Worm (Caenorhabditis elegans) whole organism, young adult: ENCODE measurements around the gene Y5F2A.4.

Experiments used
- B0019.2 ChIP-seq: fragments of 200-800 bp; sonication (Bioruptor generic); conservative IDR thresholded peaks from 2 replicates; pipeline ENCODE4 v1.3.6; 2022; ENCODE audit warnings: missing genetic modification reagents, missing genetic modification characterization, missing compliant biosample characterization
- K11D2.4 ChIP-seq: fragments of 200-800 bp; sonication (Bioruptor generic); IDR thresholded peaks from 2 replicates; pipeline ENCODE4 v1.3.6; 2022; ENCODE audit warnings: missing genetic modification reagents, missing genetic modification characterization, missing compliant biosample characterization
- T07F8.4 ChIP-seq: sonication (generic microtip); optimal IDR thresholded peaks from 2 replicates; lab custom pipeline; 2016; ENCODE audit warnings: mild to moderate bottlenecking, missing genetic modification characterization, moderate library complexity, missing compliant biosample characterization
- Y53G8AR.9 ChIP-seq: fragments of 200-800 bp; sonication (Bioruptor generic); conservative IDR thresholded peaks from 2 replicates; pipeline ENCODE4 v1.3.6; 2022; ENCODE audit warnings: missing genetic modification reagents, missing genetic modification characterization, missing compliant biosample characterization
- Y56A3A.18 ChIP-seq: fragments of 200-800 bp; sonication (Bioruptor generic); IDR thresholded peaks from 2 replicates; pipeline ENCODE4 v1.3.6; 2022; ENCODE audit warnings: missing genetic modification reagents, missing genetic modification characterization, missing compliant biosample characterization
- ama-1 ChIP-seq, 3 experiments: fragments of 150-350 bp in 1 of 3; sonication (generic microtip) in 2 of 3; optimal IDR thresholded peaks; 2 replicates each; lab custom pipeline; 2014 to 2018; ENCODE audit warnings: missing biosample characterization in 2 of 3, missing genetic modification characterization in 2 of 3, missing genetic modification reagents in 2 of 3
- attf-3 ChIP-seq: fragments of 200-800 bp; sonication (Bioruptor generic); conservative IDR thresholded peaks from 2 replicates; pipeline ENCODE4 v1.3.6; 2022; ENCODE audit warnings: missing genetic modification reagents, missing genetic modification characterization, missing compliant biosample characterization
- bed-2 ChIP-seq: fragments of 200-800 bp; sonication (Bioruptor generic); IDR thresholded peaks from 2 replicates; pipeline ENCODE4 v1.3.6; 2022; ENCODE audit warnings: missing genetic modification reagents, missing genetic modification characterization, missing compliant biosample characterization
- ceh-100 ChIP-seq: fragments of 200-800 bp; sonication (Bioruptor generic); IDR thresholded peaks from 2 replicates; pipeline ENCODE4 v1.3.6; 2022; ENCODE audit warnings: missing genetic modification reagents, missing genetic modification characterization, missing compliant biosample characterization
- ceh-58 ChIP-seq: fragments of 200-800 bp; sonication (Bioruptor generic); IDR thresholded peaks from 2 replicates; pipeline ENCODE4 v1.3.6; 2022; ENCODE audit warnings: missing genetic modification characterization, missing compliant biosample characterization
- ceh-79 ChIP-seq: sonication (generic microtip); optimal IDR thresholded peaks from 2 replicates; lab custom pipeline; 2017; ENCODE audit warnings: mild to moderate bottlenecking, missing genetic modification characterization, missing compliant biosample characterization
- efl-1 ChIP-seq: fragments of 150-350 bp; optimal IDR thresholded peaks from 2 replicates; lab custom pipeline; 2014; ENCODE audit warnings: missing biosample characterization, missing genetic modification reagents, missing genetic modification characterization
- egl-18 ChIP-seq: fragments of 200-800 bp; sonication (Bioruptor generic); IDR thresholded peaks from 2 replicates; pipeline ENCODE4 v1.3.6; 2022; ENCODE audit warnings: missing genetic modification reagents, missing genetic modification characterization, missing compliant biosample characterization
- ets-4 ChIP-seq: fragments of 200-800 bp; sonication (Bioruptor generic); optimal IDR thresholded peaks from 2 replicates; lab custom pipeline; 2018; ENCODE audit warnings: mild to moderate bottlenecking, missing genetic modification characterization, missing compliant biosample characterization
- lin-26 ChIP-seq: fragments of 200-800 bp; sonication (Bioruptor generic); IDR thresholded peaks from 2 replicates; pipeline ENCODE4 v1.3.6; 2022; ENCODE audit warnings: missing genetic modification reagents, missing genetic modification characterization, missing compliant biosample characterization
- lir-1 ChIP-seq: fragments of 200-800 bp; sonication (Bioruptor generic); conservative IDR thresholded peaks from 2 replicates; pipeline ENCODE4 v1.3.6; 2022; ENCODE audit warnings: missing genetic modification reagents, missing genetic modification characterization, missing compliant biosample characterization
- lsl-1 ChIP-seq: fragments of 200-800 bp; sonication (Bioruptor generic); optimal IDR thresholded peaks from 2 replicates; lab custom pipeline; 2018; ENCODE audit warnings: mild to moderate bottlenecking, missing genetic modification characterization, moderate library complexity, missing compliant biosample characterization
- madf-10 ChIP-seq: sonication (generic microtip); optimal IDR thresholded peaks from 2 replicates; lab custom pipeline; 2016; ENCODE audit warnings: mild to moderate bottlenecking, missing genetic modification characterization, missing compliant biosample characterization
- madf-8 ChIP-seq: fragments of 200-800 bp; sonication (Bioruptor generic); conservative IDR thresholded peaks from 2 replicates; pipeline ENCODE4 v1.3.6; 2022; ENCODE audit warnings: missing genetic modification reagents, missing genetic modification characterization, missing compliant biosample characterization
- mes-4 ChIP-seq: sonication (generic microtip); optimal IDR thresholded peaks from 2 replicates; lab custom pipeline; 2016; ENCODE audit warnings: missing genotype, missing genetic modification characterization, missing compliant biosample characterization
- nfya-1 ChIP-seq: sonication (generic microtip); optimal IDR thresholded peaks from 2 replicates; lab custom pipeline; 2017; ENCODE audit warnings: antibody characterized with exemption, missing compliant biosample characterization, missing genetic modification characterization, borderline replicate concordance; ENCODE audit not compliant: insufficient read depth
- nhr-80 ChIP-seq: sonication (generic microtip); optimal IDR thresholded peaks from 2 replicates; lab custom pipeline; 2016; ENCODE audit warnings: missing genetic modification characterization, missing compliant biosample characterization
- pha-4 ChIP-seq: fragments of 150-350 bp; sonication (generic microtip); optimal IDR thresholded peaks from 2 replicates; lab custom pipeline; 2014; ENCODE audit warnings: missing biosample characterization, missing genetic modification reagents, missing genetic modification characterization
- sdz-38 ChIP-seq: sonication (generic microtip); optimal IDR thresholded peaks from 2 replicates; lab custom pipeline; 2016; ENCODE audit warnings: missing genotype, missing genetic modification characterization, missing compliant biosample characterization
- snpc-1.1 ChIP-seq: sonication (generic microtip); optimal IDR thresholded peaks from 2 replicates; lab custom pipeline; 2017; ENCODE audit warnings: missing genetic modification characterization, mild to moderate bottlenecking, missing compliant biosample characterization, antibody characterized with exemption, moderate library complexity, missing genotype, missing genetic modification reagents; ENCODE audit not compliant: insufficient read depth
- sptf-2 ChIP-seq: fragments of 200-800 bp; sonication (Bioruptor generic); optimal IDR thresholded peaks from 2 replicates; lab custom pipeline; 2018; ENCODE audit warnings: mild to moderate bottlenecking, missing genetic modification characterization, missing compliant biosample characterization
- tbp1 ChIP-seq: fragments of 200-800 bp; sonication (Bioruptor generic); optimal IDR thresholded peaks from 2 replicates; lab custom pipeline; 2018; ENCODE audit warnings: mild to moderate bottlenecking, missing genetic modification characterization, missing compliant biosample characterization
- tlf-1 ChIP-seq: fragments of 200-800 bp; sonication (Bioruptor generic); optimal IDR thresholded peaks from 2 replicates; lab custom pipeline; 2018; ENCODE audit warnings: mild to moderate bottlenecking, missing genetic modification characterization, missing compliant biosample characterization
- unc-62 ChIP-seq: fragments of 150-350 bp; optimal IDR thresholded peaks from 2 replicates; lab custom pipeline; 2014; ENCODE audit warnings: missing biosample characterization, missing genetic modification reagents, missing genetic modification characterization
- zfh-2 ChIP-seq: fragments of 200-800 bp; sonication (Bioruptor generic); conservative IDR thresholded peaks from 2 replicates; pipeline ENCODE4 v1.3.6; 2022; ENCODE audit warnings: missing genetic modification reagents, missing genetic modification characterization, missing compliant biosample characterization
- zim-3 ChIP-seq: sonication (generic microtip); optimal IDR thresholded peaks from 2 replicates; lab custom pipeline; 2017; ENCODE audit warnings: mild to moderate bottlenecking, missing genetic modification characterization, moderate library complexity, missing compliant biosample characterization
- ztf-22 ChIP-seq: fragments of 200-800 bp; sonication (Bioruptor generic); optimal IDR thresholded peaks from 2 replicates; lab custom pipeline; 2018; ENCODE audit warnings: mild to moderate bottlenecking, missing genetic modification characterization, moderate library complexity, missing compliant biosample characterization

The Y5F2A.4 gene

DNA sequence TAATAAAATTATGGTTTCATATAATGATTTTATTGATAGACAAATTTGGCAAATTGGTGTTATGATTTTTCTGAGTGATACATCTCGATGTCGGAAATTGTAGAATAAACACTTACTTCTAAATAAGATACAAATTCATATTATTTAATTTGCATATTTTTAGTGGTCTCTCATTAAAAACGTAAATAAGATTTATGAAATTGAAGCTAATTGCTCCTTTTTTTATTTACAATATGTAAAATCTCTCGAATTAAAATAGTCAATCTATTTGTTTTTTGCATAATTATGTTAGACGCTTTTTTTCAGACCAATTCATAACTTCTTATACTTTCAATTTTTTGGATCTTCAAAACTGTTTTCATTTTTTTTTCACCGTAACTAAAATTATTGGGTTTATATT lies 46.1 kb downstream of the Y5F2A.4 start, which contains the start of gene hrg-6:
hrg-6 (plus strand) TSS at position 301 of the 400 bp plus-strand sequence.
- no peak for TF ChIP-seq sptf-2
- no peak for TF ChIP-seq zfh-2 (GFP tag; lab: Robert Waterston, UW)
- TF ChIP-seq bed-2 (GFP tag; lab: Robert Waterston, UW), result no peak
- no peak for TF ChIP-seq pha-4 (tag; lab: Kevin White, UChicago)
- TF ChIP-seq B0019.2 (GFP tag; lab: Robert Waterston, UW), result no peak
- no peak for TF ChIP-seq unc-62 (GFP tag; lab: Kevin White, UChicago)
- no peak for TF ChIP-seq egl-18
- TF ChIP-seq attf-3 (GFP tag; lab: Robert Waterston, UW), result no peak
- TF ChIP-seq lsl-1 (GFP tag; lab: Kevin White, UChicago), result no peak
- TF ChIP-seq nhr-80 (tag; lab: Kevin White, UChicago), result no peak
- TF ChIP-seq Y53G8AR.9, result no peak
- no peak for TF ChIP-seq sdz-38 (tag; lab: Kevin White, UChicago)
- TF ChIP-seq madf-8, result no peak
- TF ChIP-seq ama-1 (optimal IDR thresholded peaks at IDR 0.05; lab: Kevin White, UChicago), result no peak
- TF ChIP-seq ama-1 (GFP tag; optimal IDR thresholded peaks at IDR 0.05; lab: Kevin White, UChicago), result no peak
- no peak for TF ChIP-seq Y56A3A.18
- TF ChIP-seq nfya-1, result no peak
- TF ChIP-seq ceh-58 (GFP tag; lab: Robert Waterston, UW), result no peak
- TF ChIP-seq ceh-100 (GFP tag; lab: Robert Waterston, UW), result no peak
- TF ChIP-seq ceh-79 (tag; lab: Kevin White, UChicago), result no peak
- TF ChIP-seq, all 124 proteins: peak for 0

- TF ChIP-seq ama-1 (optimal IDR thresholded peaks at IDR 0.05; lab: Kevin White, UChicago) (no peak), ama-1 (GFP tag; optimal IDR thresholded peaks at IDR 0.05; lab: Kevin White, UChicago) (no peak), K11D2.4 (no peak), nhr-80 (tag; lab: Kevin White, UChicago) (peak; percentile 87)
Measured at ce11 chrIV:11031640-11032039, 46.7 kb downstream of the Y5F2A.4 start.

DNA sequence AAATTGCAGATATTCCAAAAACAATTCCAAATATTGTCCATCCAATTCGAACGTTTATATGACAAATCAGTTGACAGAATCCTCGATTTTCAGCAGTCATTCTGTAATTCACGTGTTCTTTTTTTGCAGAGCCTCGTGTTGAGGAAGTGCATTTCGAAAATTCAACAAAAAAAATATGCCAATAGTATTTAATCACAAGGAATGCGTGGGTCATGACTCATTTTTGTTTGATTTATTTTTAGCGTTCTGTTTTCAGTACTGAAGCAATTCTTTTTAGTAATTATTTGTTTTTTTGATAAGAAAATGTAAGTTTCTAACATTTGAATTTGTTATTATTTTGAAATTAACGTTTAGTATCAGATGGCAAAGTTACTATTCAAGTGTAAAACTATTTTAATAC lies 47.5 kb downstream of the Y5F2A.4 start, which contains the start of gene hrg-4:
hrg-4 (minus strand) TSS at position 101 of the 400 bp plus-strand sequence.
- TF ChIP-seq efl-1 (GFP tag; lab: Kevin White, UChicago), result no peak
- TF ChIP-seq ceh-100 (GFP tag; lab: Robert Waterston, UW), result no peak
- no peak for TF ChIP-seq mes-4
- no peak for TF ChIP-seq ets-4 (GFP tag; lab: Kevin White, UChicago)
- TF ChIP-seq snpc-1.1 (tag; lab: Kevin White, UChicago), result no peak
- TF ChIP-seq madf-10 (tag; lab: Kevin White, UChicago), result no peak
- TF ChIP-seq T07F8.4 (tag; lab: Kevin White, UChicago), result no peak
- TF ChIP-seq tbp1 (GFP tag; lab: Kevin White, UChicago), result no peak
- TF ChIP-seq zfh-2 (GFP tag; lab: Robert Waterston, UW), result no peak
- TF ChIP-seq, all 124 proteins: peak for 0

DNA sequence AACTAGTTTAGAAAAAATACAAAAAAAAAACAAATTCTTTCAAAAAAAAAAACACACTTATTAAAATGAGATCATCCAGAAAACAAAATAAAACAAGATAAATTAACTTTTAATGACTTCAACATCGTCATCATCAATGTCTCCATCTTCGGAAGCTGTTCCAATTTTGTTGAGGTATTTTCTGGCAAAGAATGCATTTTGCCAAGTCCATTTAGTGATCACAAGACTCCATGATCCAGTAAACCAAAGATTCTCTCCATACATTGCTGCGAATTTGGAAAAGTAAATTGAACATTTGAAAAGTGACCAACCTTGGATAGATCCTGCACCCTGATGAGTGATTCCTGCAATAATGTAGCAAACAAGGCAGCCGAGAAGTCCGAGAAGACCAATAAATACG lies 48.3 kb downstream of the Y5F2A.4 start:
- TF ChIP-seq Y56A3A.18, result no peak
- TF ChIP-seq lir-1 (GFP tag; lab: Robert Waterston, UW), result no peak
- no peak for TF ChIP-seq tlf-1 (GFP tag; lab: Kevin White, UChicago)
- TF ChIP-seq zim-3, result no peak
- TF ChIP-seq lin-26 (GFP tag; lab: Robert Waterston, UW), result no peak

- peak; percentile 66 for TF ChIP-seq nhr-80 (tag; lab: Kevin White, UChicago)
- TF ChIP-seq ztf-22, result no peak
Measured at ce11 chrIV:11029412-11029811, 49.0 kb downstream of the Y5F2A.4 start, which contains the start of gene hrg-5. Gene hrg-5, minus strand, starts transcription at chrIV:11029428.
